Fruit fly (Drosophila melanogaster): ENCODE measurements around the gene CG8673.

DNA sequence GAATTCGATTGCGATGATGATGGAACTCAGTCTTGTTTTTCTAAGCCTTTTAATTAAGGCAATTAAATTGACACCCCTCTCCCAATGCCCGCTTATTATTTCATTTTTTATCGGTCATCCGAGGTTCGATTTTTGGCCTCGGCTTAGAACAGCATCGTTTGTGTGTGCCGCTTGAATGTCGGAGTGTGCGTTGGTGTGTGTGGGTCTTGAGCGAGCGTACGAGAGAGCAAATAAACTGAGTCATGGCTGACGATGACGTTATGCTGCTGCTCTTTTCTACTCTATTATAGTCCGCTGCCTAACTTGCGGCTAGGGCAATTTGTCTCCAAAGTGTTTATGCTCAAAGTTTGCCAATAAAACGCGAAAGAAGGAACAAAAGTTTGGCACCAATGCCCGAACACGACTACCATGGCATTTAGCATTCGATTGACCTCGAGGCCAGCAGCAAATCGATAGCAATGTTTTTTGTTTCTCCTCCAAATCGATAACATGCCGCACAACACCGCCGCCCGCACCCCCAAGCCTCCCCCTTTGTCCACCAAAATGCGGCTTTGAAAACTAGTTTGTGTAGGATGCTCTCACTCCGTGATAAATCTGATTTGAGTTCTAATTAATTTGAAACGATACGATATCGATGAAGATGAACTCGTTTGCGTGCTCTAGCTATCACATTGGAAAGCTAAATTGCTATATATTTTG lies 38.5 kb upstream of the CG8673 start:
- peak; percentile 36 for TF ChIP-seq svp (GFP tag)
- no peak for TF ChIP-seq Gug (GFP tag; IDR thresholded peaks at IDR 0.05)
- TF ChIP-seq CG15336 (GFP tag; IDR thresholded peaks at IDR 0.05) = no peak
- no peak for TF ChIP-seq Sox102F (GFP tag; optimal IDR thresholded peaks at IDR 0.05)
- no peak for TF ChIP-seq CG6808 (GFP tag; optimal IDR thresholded peaks at IDR 0.05)
- TF ChIP-seq Sox15 (GFP tag; optimal IDR thresholded peaks at IDR 0.05) = no peak
- no peak for TF ChIP-seq pdm3 (GFP tag; optimal IDR thresholded peaks at IDR 0.05)
- no peak for TF ChIP-seq fd85E (GFP tag; optimal IDR thresholded peaks at IDR 0.05)
- no peak for TF ChIP-seq fd59A (GFP tag; optimal IDR thresholded peaks at IDR 0.05)

All from whole organism, prepupa.